Worm (Caenorhabditis elegans): ENCODE measurements around the gene F07C3.2.

Gene F07C3.2

ce11 chrV:9222819-9223218 is 3.1 kb upstream of the F07C3.2 start:
- TF ChIP-seq flt-1 (GFP tag; IDR thresholded peaks at IDR 0.05) (no peak), cog-1 (tag; optimal IDR thresholded peaks at IDR 0.05) (no peak), klf-2 (GFP tag; conservative IDR thresholded peaks at IDR 0.05) (no peak), ztf-23 (GFP tag; IDR thresholded peaks at IDR 0.05) (no peak), T22C8.4 (GFP tag; IDR thresholded peaks at IDR 0.05) (no peak), ref-1 (GFP tag; conservative IDR thresholded peaks at IDR 0.05) (no peak), ztf-29 (GFP tag; IDR thresholded peaks at IDR 0.05) (no peak), med-1 (GFP tag; optimal IDR thresholded peaks at IDR 0.05; ENCODE audit: insufficient read depth) (no peak), tab-1 (GFP tag; IDR thresholded peaks at IDR 0.05) (no peak)

- TF ChIP-seq med-1 (GFP tag; optimal IDR thresholded peaks at IDR 0.05; ENCODE audit: insufficient read depth) (no peak), cog-1 (tag; optimal IDR thresholded peaks at IDR 0.05) (no peak), ztf-23 (GFP tag; IDR thresholded peaks at IDR 0.05) (no peak), tab-1 (GFP tag; IDR thresholded peaks at IDR 0.05) (no peak), ztf-29 (GFP tag; IDR thresholded peaks at IDR 0.05) (no peak), flt-1 (GFP tag; IDR thresholded peaks at IDR 0.05) (no peak), klf-2 (GFP tag; conservative IDR thresholded peaks at IDR 0.05) (no peak), T22C8.4 (GFP tag; IDR thresholded peaks at IDR 0.05) (no peak), ref-1 (GFP tag; conservative IDR thresholded peaks at IDR 0.05) (no peak)
Measured at ce11 chrV:9224377-9224776, 1.5 kb upstream of the F07C3.2 start.

ce11 chrV:9224981-9225380 is 913 bp upstream of the F07C3.2 start:
- TF ChIP-seq tab-1 (GFP tag; IDR thresholded peaks at IDR 0.05) (no peak), ztf-29 (GFP tag; IDR thresholded peaks at IDR 0.05) (no peak), flt-1 (GFP tag; IDR thresholded peaks at IDR 0.05) (no peak), T22C8.4 (GFP tag; IDR thresholded peaks at IDR 0.05) (no peak), klf-2 (GFP tag; conservative IDR thresholded peaks at IDR 0.05) (no peak)

- no peak for TF ChIP-seq ref-1 (GFP tag; conservative IDR thresholded peaks at IDR 0.05)
Measured at ce11 chrV:9232296-9232695, 6.4 kb downstream of the F07C3.2 start, which contains the start of gene F07C3.3. TSS of gene F07C3.3 (minus strand) at chrV:9232396.

ce11 chrV:9243171-9243996 is 17.5 kb downstream of the F07C3.2 start, which contains the start of gene glo-4:
TSS of gene glo-4 (minus strand) at chrV:9243221.
- TF ChIP-seq ztf-23 (GFP tag; IDR thresholded peaks at IDR 0.05) (no peak), ztf-29 (GFP tag; IDR thresholded peaks at IDR 0.05) (no peak), cog-1 (tag; optimal IDR thresholded peaks at IDR 0.05) (no peak), tab-1 (GFP tag; IDR thresholded peaks at IDR 0.05) (no peak), T22C8.4 (GFP tag; IDR thresholded peaks at IDR 0.05) (no peak), ref-1 (GFP tag; conservative IDR thresholded peaks at IDR 0.05) (no peak), klf-2 (GFP tag; conservative IDR thresholded peaks at IDR 0.05) (no peak), flt-1 (GFP tag; IDR thresholded peaks at IDR 0.05) (no peak), med-1 (GFP tag; optimal IDR thresholded peaks at IDR 0.05; ENCODE audit: insufficient read depth) (no peak)

- TF ChIP-seq ztf-23 (GFP tag; IDR thresholded peaks at IDR 0.05): no peak
- no peak for TF ChIP-seq tab-1 (GFP tag; IDR thresholded peaks at IDR 0.05)
- TF ChIP-seq ztf-29 (GFP tag; IDR thresholded peaks at IDR 0.05): no peak
- no peak for TF ChIP-seq flt-1 (GFP tag; IDR thresholded peaks at IDR 0.05)
- TF ChIP-seq klf-2 (GFP tag; conservative IDR thresholded peaks at IDR 0.05): no peak
- TF ChIP-seq ref-1 (GFP tag; conservative IDR thresholded peaks at IDR 0.05): no peak
Measured at ce11 chrV:9246260-9246659, 20.4 kb downstream of the F07C3.2 start, which contains the start of gene aat-2. TSS of gene aat-2 (minus strand) at chrV:9246360.

ce11 chrV:9247416-9247815 is 21.5 kb downstream of the F07C3.2 start:
- TF ChIP-seq flt-1 (GFP tag; IDR thresholded peaks at IDR 0.05): no peak
- no peak for TF ChIP-seq ztf-23 (GFP tag; IDR thresholded peaks at IDR 0.05)
- no peak for TF ChIP-seq cog-1 (tag; optimal IDR thresholded peaks at IDR 0.05)
- TF ChIP-seq med-1 (GFP tag; optimal IDR thresholded peaks at IDR 0.05; ENCODE audit: insufficient read depth): no peak
- no peak for TF ChIP-seq ztf-29 (GFP tag; IDR thresholded peaks at IDR 0.05)
- TF ChIP-seq klf-2 (GFP tag; conservative IDR thresholded peaks at IDR 0.05): no peak
- TF ChIP-seq ref-1 (GFP tag; conservative IDR thresholded peaks at IDR 0.05): no peak
- TF ChIP-seq tab-1 (GFP tag; IDR thresholded peaks at IDR 0.05): no peak
- TF ChIP-seq T22C8.4 (GFP tag; IDR thresholded peaks at IDR 0.05): no peak

ce11 chrV:9249206-9249605 is 23.3 kb downstream of the F07C3.2 start, which contains the start of gene str-94:
TSS of gene str-94 (minus strand) at chrV:9249306.
- TF ChIP-seq klf-2 (GFP tag; conservative IDR thresholded peaks at IDR 0.05): no peak
- no peak for TF ChIP-seq cog-1 (tag; optimal IDR thresholded peaks at IDR 0.05)
- no peak for TF ChIP-seq ref-1 (GFP tag; conservative IDR thresholded peaks at IDR 0.05)
- no peak for TF ChIP-seq flt-1 (GFP tag; IDR thresholded peaks at IDR 0.05)
- TF ChIP-seq T22C8.4 (GFP tag; IDR thresholded peaks at IDR 0.05): no peak
- TF ChIP-seq tab-1 (GFP tag; IDR thresholded peaks at IDR 0.05): no peak
- TF ChIP-seq ztf-23 (GFP tag; IDR thresholded peaks at IDR 0.05): no peak
- TF ChIP-seq ztf-29 (GFP tag; IDR thresholded peaks at IDR 0.05): no peak
- TF ChIP-seq med-1 (GFP tag; optimal IDR thresholded peaks at IDR 0.05; ENCODE audit: insufficient read depth): no peak

ce11 chrV:9249932-9250331 is 24.0 kb downstream of the F07C3.2 start, which contains the start of gene ptd-2:
TSS of gene ptd-2 (plus strand) at chrV:9250232.
- TF ChIP-seq flt-1 (GFP tag; IDR thresholded peaks at IDR 0.05) (no peak), klf-2 (GFP tag; conservative IDR thresholded peaks at IDR 0.05) (no peak), tab-1 (GFP tag; IDR thresholded peaks at IDR 0.05) (no peak), ref-1 (GFP tag; conservative IDR thresholded peaks at IDR 0.05) (no peak), T22C8.4 (GFP tag; IDR thresholded peaks at IDR 0.05) (no peak), ztf-29 (GFP tag; IDR thresholded peaks at IDR 0.05) (no peak), cog-1 (tag; optimal IDR thresholded peaks at IDR 0.05) (no peak), ztf-23 (GFP tag; IDR thresholded peaks at IDR 0.05) (no peak)
